Worm (Caenorhabditis elegans): ENCODE data around the gene madf-5.
A peak's percentile ranks its signal among the peaks of the same experiment; 100 is the strongest.

DNA sequence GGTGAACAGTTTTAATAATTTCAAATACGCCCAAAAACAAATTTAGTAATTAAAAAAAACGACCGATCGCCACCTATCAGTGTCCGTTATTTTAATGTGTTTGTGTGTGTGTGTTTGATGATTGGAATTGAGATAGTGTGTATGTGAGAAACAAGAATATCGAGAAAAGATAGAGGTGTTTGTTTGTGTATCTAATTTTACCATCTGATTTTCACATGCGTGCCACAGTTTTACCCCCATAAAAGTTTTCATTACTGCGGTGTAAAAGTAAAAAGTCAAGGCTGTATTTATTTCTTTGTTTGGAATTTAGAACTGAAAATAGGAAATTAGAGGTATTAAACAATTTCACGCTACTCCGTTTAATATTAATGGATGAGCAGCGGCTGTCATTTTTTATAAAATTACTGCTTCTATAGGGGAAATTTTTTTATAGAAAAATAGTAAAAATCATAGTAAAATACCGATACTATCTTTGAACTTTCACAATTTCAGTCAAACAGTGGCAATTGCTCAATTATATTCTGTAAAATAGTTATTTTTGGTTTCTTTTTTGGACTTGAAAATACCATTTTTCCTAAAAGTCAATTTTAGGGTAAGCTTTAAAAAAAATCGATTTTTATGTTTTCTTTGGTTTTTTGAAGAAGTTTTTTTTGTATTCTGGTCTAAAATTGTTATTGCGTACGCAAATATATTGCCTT lies 26.7 kb downstream of the madf-5 start:
- TF ChIP-seq nhr-27 (tag; optimal IDR thresholded peaks at IDR 0.05) (no peak), F49E8.2 (tag; optimal IDR thresholded peaks at IDR 0.05; ENCODE audit: insufficient read depth) (no peak), attf-6 (GFP tag; IDR thresholded peaks at IDR 0.05) (no peak), ama-1 (optimal IDR thresholded peaks at IDR 0.05) (peak; percentile 36), ama-1 (GFP tag; optimal IDR thresholded peaks at IDR 0.05) (no peak), ceh-27 (GFP tag; optimal IDR thresholded peaks at IDR 0.05) (no peak), ZK185.1 (tag; optimal IDR thresholded peaks at IDR 0.05; ENCODE audit: poor library complexity, severe bottlenecking) (no peak)
